Fruit fly (Drosophila melanogaster) whole organism, larva: Measurements from ENCODE around the gene CG9626.

Experiments
- noc ChIP-seq: fragments of 200-800 bp; sonication (Bioruptor generic); optimal IDR thresholded peaks from 3 replicates; lab custom pipeline; 2019; ENCODE audit warnings: missing biosample characterization, mild to moderate bottlenecking, missing genetic modification characterization, moderate library complexity

Gene CG9626

DNA sequence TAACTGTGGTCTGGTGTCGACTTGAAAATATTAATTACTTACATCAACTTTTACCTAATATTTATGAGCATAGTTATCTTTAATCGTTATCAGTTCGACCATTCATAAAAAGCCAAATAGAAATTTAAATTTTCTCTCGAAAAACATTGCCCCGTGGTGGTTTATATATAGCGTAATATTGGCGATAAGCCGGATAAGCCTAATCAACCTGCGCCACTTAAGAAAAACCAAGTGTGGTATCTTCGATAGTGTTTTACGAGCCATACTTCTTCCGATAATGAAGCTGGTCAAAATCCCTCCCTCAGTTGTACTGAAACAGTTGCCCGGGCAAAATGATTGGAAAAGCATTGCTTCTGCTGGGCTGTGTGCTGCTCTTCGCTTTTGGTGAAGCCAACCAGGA is 8.7 kb downstream of the CG9626 start, which contains the start of gene CG31463:
Gene CG31463 (plus strand): TSS at position 302 of the 400 bp plus-strand sequence.
- no peak for TF ChIP-seq noc

DNA sequence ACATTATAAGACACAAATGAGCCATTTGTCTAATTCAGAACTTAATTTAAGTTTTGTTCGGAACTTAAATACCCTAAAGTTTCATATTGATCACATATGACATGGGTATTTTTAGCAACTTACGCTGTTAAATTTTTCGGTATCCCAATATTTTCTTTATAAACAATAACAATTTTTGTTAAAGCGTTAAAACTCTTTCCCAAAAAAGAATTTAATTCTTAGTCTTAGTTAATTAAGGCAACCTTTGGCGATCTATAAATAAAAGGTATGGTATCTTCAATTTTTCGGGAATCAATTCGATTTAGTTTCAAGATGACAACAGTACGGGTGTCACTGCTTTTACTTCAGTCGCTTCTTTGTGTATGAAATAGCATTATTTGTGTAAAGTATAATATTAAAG is 9.8 kb downstream of the CG9626 start, which contains the start of gene CG31464:
Gene CG31464 (plus strand): TSS at position 301 of the 400 bp plus-strand sequence.
- no peak for TF ChIP-seq noc

dm6 chr3R:8290478-8290877 is 10.3 kb downstream of the CG9626 start, which contains the start of gene CG11672:
TSS of gene CG11672 (minus strand) at chr3R:8290578.
- TF ChIP-seq noc: no peak

DNA sequence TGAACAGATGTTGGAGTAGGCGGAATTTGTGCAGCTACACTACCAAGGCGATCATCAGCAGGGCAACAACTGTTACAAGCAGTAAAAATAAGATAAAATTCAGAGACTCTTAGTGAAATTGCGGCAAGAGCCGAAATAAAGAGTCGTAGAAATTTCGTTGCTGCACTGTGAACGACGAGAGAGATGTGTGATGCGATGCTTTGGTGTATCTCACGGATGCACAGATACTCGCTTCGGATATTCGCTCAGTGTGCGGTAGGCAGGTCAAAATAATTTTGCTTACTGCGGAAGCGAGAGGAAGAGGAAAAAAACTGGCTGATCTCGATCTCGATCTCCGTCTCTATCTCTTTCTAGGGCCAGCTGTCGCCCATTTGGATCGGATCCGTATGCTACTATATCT is 12.0 kb downstream of the CG9626 start:
- no peak for TF ChIP-seq noc

DNA sequence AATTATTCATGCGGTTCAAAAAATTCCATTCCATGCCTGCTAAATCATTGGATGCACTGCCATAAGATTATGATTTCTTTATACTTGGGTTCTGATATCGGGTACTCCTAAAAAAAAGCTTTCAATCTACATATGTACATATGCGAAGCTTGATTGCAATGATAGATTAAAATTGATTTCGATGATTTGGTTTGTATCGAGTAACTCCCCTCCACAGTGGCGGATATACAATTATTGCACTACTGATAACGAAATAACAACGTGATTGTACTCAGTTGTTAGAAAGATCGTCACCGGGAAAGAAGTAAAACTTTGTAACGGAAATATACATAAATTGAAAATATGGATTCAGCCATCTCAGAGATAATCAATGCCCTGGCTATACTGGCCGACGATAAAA is 13.1 kb downstream of the CG9626 start, which contains the start of gene Nazo:
Gene Nazo (plus strand): TSS at position 180 of the 400 bp plus-strand sequence.
- TF ChIP-seq noc: no peak

dm6 chr3R:8285727-8286344 is 14.9 kb downstream of the CG9626 start:
- no peak for TF ChIP-seq noc

dm6 chr3R:8284234-8284633 is 16.5 kb downstream of the CG9626 start:
- TF ChIP-seq noc: no peak

DNA sequence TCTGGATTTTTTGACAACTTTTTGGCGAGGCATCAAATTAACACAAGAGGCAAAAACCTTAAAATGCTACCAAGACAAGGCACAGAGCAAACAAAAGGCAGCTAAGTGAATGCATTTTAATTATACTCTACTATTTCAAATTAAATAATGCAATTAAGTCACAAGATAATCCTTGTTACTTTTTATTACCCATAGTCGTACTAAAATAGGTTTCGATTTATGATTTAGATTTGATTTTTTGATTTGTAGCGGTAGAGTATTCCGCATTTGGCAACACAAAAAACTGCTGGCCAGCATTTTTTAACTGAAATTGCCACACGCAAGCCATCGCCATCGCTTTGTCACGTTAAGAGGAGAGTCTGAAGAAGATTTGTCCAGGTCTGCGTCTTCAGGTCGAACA is 18.1 kb downstream of the CG9626 start:
- no peak for TF ChIP-seq noc

- no peak for TF ChIP-seq noc
These were observed 20.8 kb downstream of the CG9626 start for dm6 chr3R:8279970-8280369.

- TF ChIP-seq noc: no peak
These were observed 23.1 kb downstream of the CG9626 start, which contains the start of gene ato for dm6 chr3R:8277494-8278293. TSS of gene ato (plus strand) at chr3R:8278052.

- TF ChIP-seq noc: no peak
These were observed 25.7 kb downstream of the CG9626 start for dm6 chr3R:8275031-8275430.

- TF ChIP-seq noc: no peak
These were observed 28.1 kb downstream of the CG9626 start for dm6 chr3R:8272573-8273165.

DNA sequence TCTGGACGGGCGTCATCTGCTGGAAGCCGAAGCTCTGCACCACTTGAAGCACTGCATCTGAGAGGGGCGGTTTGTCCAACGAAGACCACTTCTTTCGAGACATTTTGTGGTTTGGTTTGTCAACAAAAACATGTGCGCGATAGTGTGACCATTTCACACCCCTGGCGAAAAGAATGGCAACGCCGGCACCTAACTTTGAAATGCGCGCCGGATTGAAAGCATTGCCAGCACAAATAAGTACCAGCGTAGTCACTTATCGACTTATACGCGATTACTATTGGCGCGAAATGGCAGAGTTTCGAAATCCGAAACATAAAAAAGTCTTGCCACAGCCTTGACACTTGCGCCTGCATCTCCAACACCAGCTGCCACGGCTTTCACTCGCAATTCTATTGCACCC is 31.0 kb downstream of the CG9626 start, which contains the start of gene CG9630:
Gene CG9630 (minus strand): TSS at position 157 of the 400 bp plus-strand sequence.
- TF ChIP-seq noc: no peak

DNA sequence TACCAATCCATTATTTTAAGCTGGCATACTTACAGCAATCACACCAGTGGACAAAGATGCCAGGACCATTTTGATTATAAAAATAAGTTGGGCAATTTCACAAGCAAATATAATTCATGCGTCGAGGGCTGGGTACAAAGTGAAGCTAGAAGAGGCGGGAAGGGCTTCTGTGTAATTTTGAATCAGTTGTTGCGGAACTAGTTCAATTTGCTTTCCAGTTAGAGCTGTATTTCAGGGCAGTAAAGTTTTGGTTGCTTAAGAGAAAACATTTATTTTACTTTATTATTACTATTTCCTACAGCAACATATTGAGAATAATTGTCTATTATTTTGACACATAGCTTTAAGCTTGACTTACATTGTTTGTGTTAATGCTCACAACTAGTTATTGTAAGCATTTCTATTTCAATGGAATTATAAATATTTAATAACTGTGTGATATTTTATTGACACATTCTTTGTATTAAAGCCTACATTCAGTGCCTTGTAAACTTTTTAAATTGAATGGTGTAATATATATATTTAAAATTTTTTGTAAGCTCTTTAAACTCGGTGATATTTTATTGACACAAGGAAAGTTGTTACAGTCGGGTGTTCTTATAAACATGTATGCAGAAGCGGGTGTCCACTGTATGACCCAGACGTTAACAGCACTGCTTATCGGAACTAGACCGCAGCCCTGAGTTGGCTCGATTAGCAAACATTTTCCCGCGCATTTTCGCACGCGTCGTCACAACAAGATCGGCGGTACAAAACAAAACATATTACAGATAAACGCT is 36.3 kb downstream of the CG9626 start, which contains the start of the genes RPA1 and Mcm2:
Gene RPA1 (minus strand): TSS at position 150 of the 779 bp plus-strand sequence.
Gene Mcm2 (plus strand): TSS at position 669 of the 779 bp plus-strand sequence.
- TF ChIP-seq noc: peak; percentile 81

DNA sequence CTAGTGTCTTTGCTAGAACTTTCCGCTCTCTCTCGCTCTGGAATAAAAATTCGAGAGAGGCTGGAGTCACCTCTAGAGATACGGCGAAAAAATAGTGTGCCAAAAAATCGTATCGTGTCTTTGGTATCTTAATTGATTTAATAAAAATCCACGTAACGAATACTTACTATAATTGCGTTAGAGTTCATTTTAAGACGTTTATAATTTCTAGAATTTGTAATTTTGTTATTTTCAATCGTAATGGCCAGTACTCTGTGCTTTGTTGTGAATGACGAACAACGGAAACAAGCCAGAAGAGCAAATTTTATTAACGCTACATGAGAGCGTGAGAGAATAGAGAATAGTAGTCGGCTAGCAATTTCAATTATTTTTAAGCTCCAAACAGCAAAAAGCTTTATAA is 39.1 kb downstream of the CG9626 start:
- no peak for TF ChIP-seq noc

DNA sequence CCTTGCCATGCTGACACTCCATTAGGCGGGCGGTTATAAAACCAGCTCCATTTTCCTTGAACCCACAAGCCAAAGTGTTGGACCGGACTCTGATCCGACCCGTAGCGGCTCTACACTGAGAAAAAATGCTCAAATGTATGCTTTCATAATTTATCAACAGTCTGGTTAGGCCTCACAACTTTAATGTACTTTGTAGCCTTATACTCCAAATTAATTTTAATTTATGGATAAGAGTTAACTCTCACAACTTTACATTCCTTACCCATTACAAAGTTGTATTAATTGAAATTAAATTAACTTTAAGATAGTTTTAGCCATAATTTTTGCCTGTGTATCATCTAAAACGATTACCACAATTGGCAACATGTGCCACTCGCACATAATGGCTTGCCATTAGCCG is 44.7 kb downstream of the CG9626 start:
- TF ChIP-seq noc: no peak
